Worm (Caenorhabditis elegans): ENCODE data around the gene B0250.5.

B0250.5 gene

ce11 chrV:20493271-20494231 is at the start of gene B0250.5:
TSS of gene B0250.5 (plus strand) at chrV:20493924.
- TF ChIP-seq dve-1 (tag; optimal IDR thresholded peaks at IDR 0.05) (no peak), dmd-4 (tag; optimal IDR thresholded peaks at IDR 0.05; ENCODE audit: borderline replicate concordance) (no peak), T23F11.4 (GFP tag; optimal IDR thresholded peaks at IDR 0.05) (no peak), lin-11 (tag; optimal IDR thresholded peaks at IDR 0.05) (no peak), unc-42 (tag; optimal IDR thresholded peaks at IDR 0.05) (no peak), ceh-14 (tag; optimal IDR thresholded peaks at IDR 0.05) (no peak), ceh-22 (tag; optimal IDR thresholded peaks at IDR 0.05) (no peak), unc-3 (GFP tag; conservative IDR thresholded peaks at IDR 0.05) (no peak), unc-3 (tag; optimal IDR thresholded peaks at IDR 0.05) (peak; percentile 11)

- TF ChIP-seq npax-4 (tag; optimal IDR thresholded peaks at IDR 0.05) (no peak), ama-1 (optimal IDR thresholded peaks at IDR 0.05) (no peak), pqm-1 (tag; optimal IDR thresholded peaks at IDR 0.05) (no peak), ceh-14 (tag; optimal IDR thresholded peaks at IDR 0.05) (no peak)
These were observed 47.8 kb upstream of the B0250.5 start for ce11 chrV:20445898-20446297.

ce11 chrV:20451793-20452192 is 41.9 kb upstream of the B0250.5 start:
- peak; percentile 37 for TF ChIP-seq ceh-18 (tag; optimal IDR thresholded peaks at IDR 0.05)
- TF ChIP-seq ceh-9 (tag; optimal IDR thresholded peaks at IDR 0.05), result no peak
- TF ChIP-seq sdc-2 (tag; optimal IDR thresholded peaks at IDR 0.05), result no peak
- no peak for TF ChIP-seq syd-9 (tag; optimal IDR thresholded peaks at IDR 0.05)
- no peak for TF ChIP-seq ttx-3 (tag; optimal IDR thresholded peaks at IDR 0.05)
- TF ChIP-seq pax-1 (tag; optimal IDR thresholded peaks at IDR 0.05), result no peak
- no peak for TF ChIP-seq unc-86 (tag; optimal IDR thresholded peaks at IDR 0.05)
- no peak for TF ChIP-seq ets-4 (tag; optimal IDR thresholded peaks at IDR 0.05)

- TF ChIP-seq ceh-24 (tag; optimal IDR thresholded peaks at IDR 0.05) (no peak), unc-3 (GFP tag; conservative IDR thresholded peaks at IDR 0.05) (no peak), unc-3 (tag; optimal IDR thresholded peaks at IDR 0.05) (no peak), hlh-8 (tag; optimal IDR thresholded peaks at IDR 0.05) (no peak), nhr-232 (tag; optimal IDR thresholded peaks at IDR 0.05) (no peak), mec-3 (tag; optimal IDR thresholded peaks at IDR 0.05; ENCODE audit: borderline replicate concordance) (no peak), tbx-2 (tag; optimal IDR thresholded peaks at IDR 0.05) (no peak)
These were observed 40.6 kb upstream of the B0250.5 start, which contains the start of gene F48F5.6 for ce11 chrV:20453084-20453483. TSS of gene F48F5.6 (minus strand) at chrV:20453184.

ce11 chrV:20453811-20454210 is 39.9 kb upstream of the B0250.5 start, which contains the start of gene srd-70:
TSS of gene srd-70 (plus strand) at chrV:20454111.
- TF ChIP-seq ceh-34 (tag; optimal IDR thresholded peaks at IDR 0.05), result no peak
- no peak for TF ChIP-seq hlh-30 (tag; optimal IDR thresholded peaks at IDR 0.05; ENCODE audit: insufficient read depth)
- no peak for TF ChIP-seq fkh-6 (tag; optimal IDR thresholded peaks at IDR 0.05)
- no peak for TF ChIP-seq K02D7.2 (tag; optimal IDR thresholded peaks at IDR 0.05)
- no peak for TF ChIP-seq ceh-30 (tag; optimal IDR thresholded peaks at IDR 0.05)

ce11 chrV:20455637-20456036 is 38.1 kb upstream of the B0250.5 start:
- peak; percentile 12 for TF ChIP-seq hlh-6 (tag; optimal IDR thresholded peaks at IDR 0.05)
- no peak for TF ChIP-seq eyg-1 (tag; optimal IDR thresholded peaks at IDR 0.05)
- no peak for TF ChIP-seq hlh-8 (tag; optimal IDR thresholded peaks at IDR 0.05)
- TF ChIP-seq dmd-4 (tag; optimal IDR thresholded peaks at IDR 0.05; ENCODE audit: borderline replicate concordance), result no peak
- TF ChIP-seq ceh-14 (tag; optimal IDR thresholded peaks at IDR 0.05), result no peak
- no peak for TF ChIP-seq F13H6.1 (tag; optimal IDR thresholded peaks at IDR 0.05)
- TF ChIP-seq ceh-9 (tag; optimal IDR thresholded peaks at IDR 0.05), result no peak
- TF ChIP-seq sdc-2 (tag; optimal IDR thresholded peaks at IDR 0.05), result peak; percentile 25

Data from whole organism, late embryonic.